Worm (Caenorhabditis elegans) whole organism, late embryonic: ENCODE measurements around the gene C27H5.2.
A peak's percentile ranks its signal among the peaks of the same experiment; 100 is the strongest.

ENCODE experiments used
- C08G9.2 ChIP-seq: sonication (generic microtip); optimal IDR thresholded peaks from 2 replicates; lab custom pipeline; 2016; ENCODE audit warnings: mild to moderate bottlenecking, missing genetic modification characterization, moderate library complexity, missing compliant biosample characterization
- F13H6.1 ChIP-seq: sonication (generic microtip); optimal IDR thresholded peaks from 2 replicates; lab custom pipeline; 2016; ENCODE audit warnings: missing genetic modification characterization, missing compliant biosample characterization
- K09A11.1 ChIP-seq: sonication (generic microtip); optimal IDR thresholded peaks from 2 replicates; lab custom pipeline; 2017; ENCODE audit warnings: antibody characterized with exemption, mild to moderate bottlenecking, missing genetic modification characterization, missing compliant biosample characterization; ENCODE audit not compliant: insufficient read depth
- ama-1 ChIP-seq: fragments of 150-350 bp; optimal IDR thresholded peaks from 2 replicates; lab custom pipeline; 2014
- ceh-22 ChIP-seq: sonication (generic microtip); optimal IDR thresholded peaks from 2 replicates; lab custom pipeline; 2017; ENCODE audit warnings: missing biosample characterization, missing genetic modification characterization
- ceh-24 ChIP-seq: sonication (generic microtip); optimal IDR thresholded peaks from 2 replicates; lab custom pipeline; 2016; ENCODE audit warnings: mild to moderate bottlenecking, missing genetic modification characterization, missing compliant biosample characterization
- ceh-30 ChIP-seq: fragments of 150-350 bp; optimal IDR thresholded peaks from 2 replicates; lab custom pipeline; 2014; ENCODE audit warnings: missing biosample characterization, missing genetic modification characterization
- ceh-48 ChIP-seq: sonication (generic microtip); optimal IDR thresholded peaks from 2 replicates; lab custom pipeline; 2016; ENCODE audit warnings: missing genetic modification characterization, inconsistent platforms, missing compliant biosample characterization
- ceh-9 ChIP-seq: sonication (generic microtip); optimal IDR thresholded peaks from 2 replicates; lab custom pipeline; 2016; ENCODE audit warnings: mild to moderate bottlenecking, missing genetic modification characterization, inconsistent platforms, missing compliant biosample characterization
- dmd-4 ChIP-seq: sonication (generic microtip); optimal IDR thresholded peaks from 2 replicates; lab custom pipeline; 2016; ENCODE audit warnings: borderline replicate concordance, missing genetic modification characterization, missing compliant biosample characterization
- elt-2 ChIP-seq: sonication (generic microtip); optimal IDR thresholded peaks from 2 replicates; lab custom pipeline; 2016; ENCODE audit warnings: missing genetic modification reagents, missing genetic modification characterization, missing compliant biosample characterization
- elt-4 ChIP-seq: sonication (generic microtip); optimal IDR thresholded peaks from 2 replicates; lab custom pipeline; 2016; ENCODE audit warnings: missing genetic modification characterization, missing compliant biosample characterization
- ets-4 ChIP-seq: sonication (generic microtip); optimal IDR thresholded peaks from 2 replicates; lab custom pipeline; 2016; ENCODE audit warnings: missing genetic modification characterization, missing compliant biosample characterization
- fax-1 ChIP-seq: sonication (generic microtip); optimal IDR thresholded peaks from 2 replicates; lab custom pipeline; 2016; ENCODE audit warnings: missing genotype, missing genetic modification characterization, missing compliant biosample characterization
- fkh-10 ChIP-seq: fragments of 150-350 bp; optimal IDR thresholded peaks from 2 replicates; lab custom pipeline; 2014; ENCODE audit warnings: missing biosample characterization, missing genetic modification reagents, missing genetic modification characterization
- fkh-6 ChIP-seq: sonication (generic microtip); optimal IDR thresholded peaks from 2 replicates; lab custom pipeline; 2016; ENCODE audit warnings: missing genetic modification characterization, missing compliant biosample characterization
- hlh-30 ChIP-seq: sonication (generic microtip); optimal IDR thresholded peaks from 2 replicates; lab custom pipeline; 2017; ENCODE audit warnings: antibody characterized with exemption, missing genetic modification characterization, missing compliant biosample characterization; ENCODE audit not compliant: insufficient read depth
- lin-11 ChIP-seq: fragments of 200-800 bp; sonication (Bioruptor generic); optimal IDR thresholded peaks from 2 replicates; lab custom pipeline; 2018; ENCODE audit warnings: mild to moderate bottlenecking, missing genetic modification characterization, missing compliant biosample characterization
- mec-3 ChIP-seq: sonication (generic microtip); optimal IDR thresholded peaks from 2 replicates; lab custom pipeline; 2016; ENCODE audit warnings: borderline replicate concordance, missing genetic modification characterization, missing compliant biosample characterization
- nfya-1 ChIP-seq: sonication (generic microtip); optimal IDR thresholded peaks from 2 replicates; lab custom pipeline; 2017; ENCODE audit warnings: missing genetic modification characterization, mild to moderate bottlenecking, missing compliant biosample characterization, antibody characterized with exemption, moderate library complexity
- nhr-232 ChIP-seq: sonication (generic microtip); optimal IDR thresholded peaks from 2 replicates; lab custom pipeline; 2016; ENCODE audit warnings: missing genetic modification characterization, missing compliant biosample characterization
- npax-4 ChIP-seq: sonication (generic microtip); optimal IDR thresholded peaks from 2 replicates; lab custom pipeline; 2016; ENCODE audit warnings: missing genetic modification characterization, missing compliant biosample characterization
- pag-3 ChIP-seq: sonication (generic microtip); optimal IDR thresholded peaks from 2 replicates; lab custom pipeline; 2016; ENCODE audit warnings: missing compliant biosample characterization, missing genetic modification characterization, borderline replicate concordance
- pha-4 ChIP-seq: fragments of 150-350 bp; optimal IDR thresholded peaks from 2 replicates; lab custom pipeline; 2018; ENCODE audit warnings: missing biosample characterization, missing genetic modification reagents, missing genetic modification characterization
- pros-1 ChIP-seq: fragments of 150-350 bp; optimal IDR thresholded peaks from 2 replicates; lab custom pipeline; 2014; ENCODE audit warnings: missing biosample characterization, missing genetic modification reagents, missing genetic modification characterization
- rnt-1 ChIP-seq: sonication (generic microtip); optimal IDR thresholded peaks from 2 replicates; lab custom pipeline; 2016; ENCODE audit warnings: missing genetic modification characterization, missing compliant biosample characterization
- sdc-2 ChIP-seq: sonication (generic microtip); optimal IDR thresholded peaks from 2 replicates; lab custom pipeline; 2016; ENCODE audit warnings: missing genotype, missing genetic modification characterization, missing compliant biosample characterization
- tbx-2 ChIP-seq: sonication (generic microtip); optimal IDR thresholded peaks from 2 replicates; lab custom pipeline; 2016; ENCODE audit warnings: missing genetic modification characterization, missing compliant biosample characterization
- tbx-7 ChIP-seq: sonication (generic microtip); optimal IDR thresholded peaks from 2 replicates; lab custom pipeline; 2016; ENCODE audit warnings: missing genotype, missing genetic modification characterization, missing compliant biosample characterization
- ttx-3 ChIP-seq: sonication (generic microtip); optimal IDR thresholded peaks from 2 replicates; lab custom pipeline; 2016; ENCODE audit warnings: missing genetic modification reagents, missing genetic modification characterization, missing compliant biosample characterization
- unc-3 ChIP-seq, 2 experiments: fragments of 200-800 bp in 1 of 2; sonication (Bioruptor generic) in 1 of 2; sonication (generic microtip) in 1 of 2; conservative IDR thresholded peaks in 1 of 2; optimal IDR thresholded peaks in 1 of 2; 2 replicates each; pipeline versions ENCODE4 v1.3.6 to Lab custom; 2016 to 2022; ENCODE audit warnings: missing compliant biosample characterization in 2 of 2, missing genetic modification characterization in 2 of 2, missing genetic modification reagents in 1 of 2
- unc-42 ChIP-seq: sonication (generic microtip); optimal IDR thresholded peaks from 2 replicates; lab custom pipeline; 2016; ENCODE audit warnings: missing genotype, missing genetic modification characterization, missing compliant biosample characterization
- unc-55 ChIP-seq: sonication (generic microtip); optimal IDR thresholded peaks from 2 replicates; lab custom pipeline; 2017; ENCODE audit warnings: missing biosample characterization, missing genetic modification reagents, missing genetic modification characterization
- zip-5 ChIP-seq: sonication (generic microtip); optimal IDR thresholded peaks from 2 replicates; lab custom pipeline; 2016; ENCODE audit warnings: missing genetic modification characterization, missing compliant biosample characterization
- ztf-16 ChIP-seq: sonication (generic microtip); optimal IDR thresholded peaks from 2 replicates; lab custom pipeline; 2017; ENCODE audit warnings: missing genetic modification characterization, missing compliant biosample characterization

C27H5.2 gene

DNA sequence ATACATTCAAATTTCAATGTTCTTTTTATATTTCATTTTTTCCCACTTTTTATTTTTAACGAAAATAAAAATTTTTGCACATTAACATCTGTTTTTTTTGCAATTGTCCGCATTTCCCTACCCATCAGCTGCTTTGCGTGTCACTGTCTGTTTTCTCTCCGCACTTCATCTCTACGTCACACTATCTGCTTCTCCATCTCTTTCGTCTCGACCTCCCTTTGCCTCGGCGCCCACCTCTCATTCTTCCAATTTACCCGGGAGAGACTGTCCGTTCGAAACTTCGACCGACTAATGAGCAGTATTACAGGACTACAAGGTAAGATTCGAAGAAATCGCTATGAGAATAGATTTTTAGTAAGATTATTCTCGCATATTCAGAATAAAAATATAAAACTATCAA, at the start of gene C27H5.2:
TSS of gene C27H5.2 (plus strand) at position 190 of the 400 bp plus-strand sequence.
- TF ChIP-seq ama-1 (lab: Kevin White, UChicago) = peak; percentile 47
- no peak for TF ChIP-seq ceh-9

DNA sequence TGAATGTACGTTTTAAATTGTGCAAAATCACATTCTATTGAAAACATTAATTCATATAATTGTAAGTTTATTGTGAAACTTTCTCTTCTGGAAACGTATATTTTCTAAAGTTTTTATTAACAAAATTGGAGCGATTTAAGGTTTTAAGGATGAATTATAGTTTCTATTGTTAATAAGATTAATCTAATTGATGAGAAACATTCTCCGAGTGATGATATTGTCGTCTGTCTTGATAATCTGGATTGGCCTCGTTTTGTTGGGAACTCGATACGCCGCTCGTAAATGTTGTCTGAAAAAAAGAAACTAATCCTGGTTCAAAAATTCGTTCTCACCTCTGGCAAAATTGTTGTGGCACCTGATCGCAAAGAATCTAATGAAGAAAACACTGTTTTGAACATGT, 49.1 kb upstream of the C27H5.2 start:
- TF ChIP-seq C08G9.2 (tag; lab: Kevin White, UChicago) = no peak
- TF ChIP-seq elt-4 (tag; lab: Kevin White, UChicago) = no peak
- TF ChIP-seq unc-3 (GFP tag; conservative IDR thresholded peaks at IDR 0.05; lab: Robert Waterston, UW) = no peak
- no peak for TF ChIP-seq unc-3 (tag; optimal IDR thresholded peaks at IDR 0.05; lab: Kevin White, UChicago)
- TF ChIP-seq F13H6.1 (tag; lab: Kevin White, UChicago) = no peak
- TF ChIP-seq rnt-1 (tag; lab: Kevin White, UChicago) = no peak
- no peak for TF ChIP-seq fkh-10 (GFP tag; lab: Kevin White, UChicago)
- TF ChIP-seq tbx-2 (tag; lab: Kevin White, UChicago) = no peak
- TF ChIP-seq ceh-24 (tag; lab: Kevin White, UChicago) = no peak
- no peak for TF ChIP-seq nhr-232 (tag; lab: Kevin White, UChicago)
- no peak for TF ChIP-seq ceh-48

DNA sequence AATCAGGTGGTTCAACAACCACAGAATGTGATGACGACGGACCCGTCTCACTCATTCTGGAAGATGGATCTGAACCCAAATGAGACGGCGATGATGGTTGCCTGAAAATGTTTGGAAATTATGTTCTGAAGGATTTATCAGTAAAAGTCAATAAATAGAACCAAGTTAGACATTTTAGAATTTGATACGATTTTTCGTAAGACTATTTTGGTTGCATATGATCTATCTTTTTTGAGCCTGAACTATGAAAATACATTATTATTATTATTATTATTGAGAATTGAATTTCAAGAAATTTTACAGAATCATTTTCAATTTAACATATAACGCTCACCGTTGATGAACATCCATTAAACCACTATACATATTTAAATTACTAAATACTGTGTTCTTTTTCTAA, 45.4 kb upstream of the C27H5.2 start, which contains the start of gene F10E7.9:
TSS of gene F10E7.9 (minus strand) at position 101 of the 400 bp plus-strand sequence.
- no peak for TF ChIP-seq ets-4
- TF ChIP-seq ama-1 (lab: Kevin White, UChicago) = no peak
- no peak for TF ChIP-seq npax-4 (tag; lab: Kevin White, UChicago)
- no peak for TF ChIP-seq ceh-48
- no peak for TF ChIP-seq pag-3 (tag; lab: Kevin White, UChicago)
- TF ChIP-seq hlh-30 (tag; lab: Kevin White, UChicago) = no peak
- no peak for TF ChIP-seq ceh-22 (tag; lab: Kevin White, UChicago)
- no peak for TF ChIP-seq fkh-6 (tag; lab: Kevin White, UChicago)
- TF ChIP-seq tbx-7 (tag; lab: Kevin White, UChicago) = no peak
- no peak for TF ChIP-seq F13H6.1 (tag; lab: Kevin White, UChicago)
- TF ChIP-seq unc-55 (GFP tag; lab: Kevin White, UChicago) = no peak
- TF ChIP-seq C08G9.2 (tag; lab: Kevin White, UChicago) = no peak
- TF ChIP-seq dmd-4 (tag; lab: Kevin White, UChicago) = no peak
- TF ChIP-seq ceh-24 (tag; lab: Kevin White, UChicago) = no peak
- TF ChIP-seq ttx-3 (tag; lab: Kevin White, UChicago) = no peak
- TF ChIP-seq, all 69 proteins: peak for 0

DNA sequence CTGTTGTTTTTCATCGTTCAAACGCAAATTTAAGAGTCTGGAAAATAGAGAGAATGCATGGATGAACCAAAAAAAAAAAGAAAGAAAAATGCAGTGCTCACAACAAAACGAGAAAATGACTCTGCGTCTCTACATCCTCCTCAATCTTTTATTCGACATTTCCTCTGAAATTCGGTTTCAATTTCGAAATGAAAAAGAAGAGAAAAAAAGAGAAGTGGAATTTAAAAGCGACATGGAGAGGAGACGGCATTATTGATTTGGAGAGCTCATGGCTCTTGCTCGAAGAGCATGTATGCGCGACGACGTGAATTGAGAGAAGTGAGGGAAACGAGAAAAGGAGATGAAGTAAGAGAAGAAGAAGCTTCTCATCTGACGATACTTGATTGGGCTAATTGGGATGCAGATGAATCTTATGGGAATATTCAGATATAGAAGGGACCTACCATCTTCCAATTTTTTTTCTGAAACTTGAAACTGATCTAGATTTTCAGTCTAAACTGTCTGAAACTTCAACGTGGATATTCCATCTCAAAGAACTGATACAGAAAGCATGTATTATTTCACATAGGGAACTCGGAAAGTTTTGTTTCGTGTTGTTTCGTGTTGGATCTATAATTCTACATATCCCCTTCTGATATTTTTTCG, 44.2 kb upstream of the C27H5.2 start:
- peak; percentile 66 for TF ChIP-seq ceh-48
- TF ChIP-seq ztf-16 (tag; lab: Kevin White, UChicago) = no peak
- peak; percentile 25 for TF ChIP-seq unc-42 (tag; lab: Kevin White, UChicago)

DNA sequence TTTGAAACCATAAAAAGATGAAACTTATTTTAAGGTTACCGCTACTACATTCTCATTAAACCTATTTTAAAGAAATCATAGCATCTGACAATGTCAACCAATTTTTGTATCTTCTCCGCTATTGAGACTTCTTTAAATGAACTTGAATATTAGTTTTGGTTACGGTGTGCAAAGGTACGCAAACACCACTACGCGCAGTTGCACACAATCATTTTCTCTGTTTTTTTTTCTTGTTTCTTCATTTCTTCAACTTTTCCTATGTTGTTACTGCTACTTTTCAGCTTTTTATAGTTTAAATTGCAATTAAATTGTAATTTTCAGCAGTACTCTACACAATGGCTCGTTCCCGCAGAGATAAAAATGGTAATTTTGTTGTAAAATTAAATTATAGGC, 43.7 kb upstream of the C27H5.2 start, which contains the start of gene F10E7.5:
TSS of gene F10E7.5 (plus strand) at position 322 of the 393 bp plus-strand sequence.
- TF ChIP-seq pha-4 (no peak), ceh-30 (tag; lab: Kevin White, UChicago) (peak; percentile 21), sdc-2 (tag; lab: Kevin White, UChicago) (no peak), ceh-24 (tag; lab: Kevin White, UChicago) (no peak), unc-55 (GFP tag; lab: Kevin White, UChicago) (peak; percentile 43), unc-42 (tag; lab: Kevin White, UChicago) (peak; percentile 77), elt-2 (tag; lab: Kevin White, UChicago) (no peak), nfya-1 (tag; lab: Kevin White, UChicago) (peak; percentile 45), fax-1 (no peak), mec-3 (tag; lab: Kevin White, UChicago) (no peak), ceh-9 (no peak), lin-11 (tag; lab: Kevin White, UChicago) (no peak), pros-1 (tag; lab: Kevin White, UChicago) (no peak), pag-3 (tag; lab: Kevin White, UChicago) (no peak), ama-1 (lab: Kevin White, UChicago) (no peak), K09A11.1 (no peak), zip-5 (no peak)
